Fruit fly (Drosophila melanogaster) whole organism, prepupa: Measurements from ENCODE around the gene CG14120.

Source experiments
- CG10669 ChIP-seq: fragments of 200-800 bp; sonication (Bioruptor generic); optimal IDR thresholded peaks from 3 replicates; lab custom pipeline; 2018; ENCODE audit warnings: missing biosample characterization, mild to moderate bottlenecking, missing genetic modification characterization, moderate library complexity
- CG1621 ChIP-seq: fragments of 200-800 bp; sonication (Bioruptor generic); optimal IDR thresholded peaks from 3 replicates; lab custom pipeline; 2018; ENCODE audit warnings: missing biosample characterization, mild to moderate bottlenecking, missing genetic modification characterization
- CG6163 ChIP-seq: fragments of 200-800 bp; sonication (Bioruptor generic); IDR thresholded peaks from 3 replicates; pipeline ENCODE4 v1.3.6; 2022; ENCODE audit warnings: missing biosample characterization, missing genetic modification characterization
- CG6808 ChIP-seq: fragments of 200-800 bp; sonication (Bioruptor generic); optimal IDR thresholded peaks from 3 replicates; lab custom pipeline; 2017; ENCODE audit warnings: missing biosample characterization, missing genetic modification characterization, mild to moderate bottlenecking, moderate library complexity, missing genetic modification reagents
- Eip75B ChIP-seq: fragments of 200-800 bp; sonication (Bioruptor generic); optimal IDR thresholded peaks from 3 replicates; lab custom pipeline; 2016; ENCODE audit warnings: missing biosample characterization, missing genetic modification characterization
- Ets21C ChIP-seq: fragments of 200-800 bp; sonication (Bioruptor generic); optimal IDR thresholded peaks from 3 replicates; lab custom pipeline; 2016; ENCODE audit warnings: missing biosample characterization, missing genetic modification characterization
- Hr38 ChIP-seq: sonication (Bioruptor generic); optimal IDR thresholded peaks from 2 replicates; lab custom pipeline; 2016; ENCODE audit warnings: missing biosample characterization, missing genetic modification characterization
- Hr4 ChIP-seq: fragments of 200-800 bp; sonication (Bioruptor generic); optimal IDR thresholded peaks from 3 replicates; lab custom pipeline; 2016; ENCODE audit warnings: missing biosample characterization, missing genetic modification characterization
- Met ChIP-seq: fragments of 200-800 bp; sonication (Bioruptor generic); optimal IDR thresholded peaks from 3 replicates; lab custom pipeline; 2016; ENCODE audit warnings: missing biosample characterization, missing genetic modification characterization
- fd59A ChIP-seq: fragments of 200-800 bp; sonication (Bioruptor generic); optimal IDR thresholded peaks from 2 replicates; lab custom pipeline; 2017; ENCODE audit warnings: missing biosample characterization, mild to moderate bottlenecking, missing genetic modification characterization, missing genetic modification reagents
- fkh ChIP-seq: fragments of 200-800 bp; sonication (Bioruptor generic); optimal IDR thresholded peaks from 3 replicates; lab custom pipeline; 2017; ENCODE audit warnings: missing biosample characterization, mild to moderate bottlenecking, missing genetic modification characterization, moderate library complexity

DNA sequence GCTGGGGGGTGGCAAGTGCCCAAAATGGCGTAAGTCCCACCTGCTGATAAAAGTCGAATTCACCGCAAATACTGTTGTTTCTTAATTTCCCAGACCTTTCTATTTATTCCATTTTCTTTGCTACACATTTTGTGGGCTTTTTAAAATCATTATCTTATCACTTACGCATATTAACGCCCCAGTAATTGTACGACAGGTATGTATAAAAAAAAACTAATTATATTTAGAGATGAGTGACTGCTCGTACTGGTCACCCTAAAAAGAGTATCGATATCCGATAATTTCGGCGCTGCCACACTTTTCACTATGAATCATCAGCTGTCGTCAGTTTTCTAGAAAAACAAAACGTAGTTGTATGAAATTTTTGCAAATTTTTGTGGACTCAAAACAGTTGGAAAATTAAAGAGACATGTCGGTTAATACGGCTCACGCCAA, 35.0 kb upstream of the CG14120 start, which contains the start of the genes CG10948 and Wbp2:
- TF ChIP-seq CG10669 (GFP tag; lab: Kevin White, UChicago): no peak
- no peak for TF ChIP-seq Hr38 (GFP tag; lab: Kevin White, UChicago)
- no peak for TF ChIP-seq fkh (GFP tag; lab: Kevin White, UChicago)
- TF ChIP-seq Eip75B: no peak
- no peak for TF ChIP-seq CG6163 (GFP tag; lab: Robert Waterston, UW)
- no peak for TF ChIP-seq fd59A (GFP tag; lab: Kevin White, UChicago)
- TF ChIP-seq CG6808 (GFP tag; lab: Kevin White, UChicago): no peak
- TF ChIP-seq Hr4 (GFP tag; lab: Kevin White, UChicago): no peak
- no peak for TF ChIP-seq CG1621
- TF ChIP-seq Met (GFP tag; lab: Kevin White, UChicago): no peak
- TF ChIP-seq Ets21C (GFP tag; lab: Kevin White, UChicago): no peak
